Worm (Caenorhabditis elegans) whole organism, L1 larva: ENCODE results near the gene phf-33.

ENCODE experiments used
- blmp-1 ChIP-seq: fragments of 150-350 bp; optimal IDR thresholded peaks from 2 replicates; lab custom pipeline; 2014; ENCODE audit warnings: missing biosample characterization, missing genetic modification characterization
- ceh-82 ChIP-seq, 3 experiments: fragments of 150-350 bp in 1 of 3; sonication (generic microtip) in 2 of 3; optimal IDR thresholded peaks; 2 replicates each; lab custom pipeline; 2014 to 2017; ENCODE audit warnings: missing biosample characterization in 3 of 3, missing genetic modification characterization in 3 of 3
- egl-13 ChIP-seq: sonication (generic microtip); optimal IDR thresholded peaks from 2 replicates; lab custom pipeline; 2016; ENCODE audit warnings: missing genotype, missing genetic modification reagents, missing genetic modification characterization, missing compliant biosample characterization
- fkh-8 ChIP-seq: sonication (generic microtip); optimal IDR thresholded peaks from 2 replicates; lab custom pipeline; 2016; ENCODE audit warnings: mild to moderate bottlenecking, missing genetic modification characterization, missing compliant biosample characterization
- hlh-17 ChIP-seq: fragments of 200-800 bp; sonication (Bioruptor generic); optimal IDR thresholded peaks from 2 replicates; lab custom pipeline; 2018; ENCODE audit warnings: missing genetic modification characterization, mild to moderate bottlenecking, missing compliant biosample characterization, moderate library complexity, borderline replicate concordance
- mep-1 ChIP-seq: fragments of 150-350 bp; optimal IDR thresholded peaks from 2 replicates; lab custom pipeline; 2014; ENCODE audit warnings: missing biosample characterization, missing genetic modification characterization
- nhr-11 ChIP-seq: fragments of 150-350 bp; optimal IDR thresholded peaks from 2 replicates; lab custom pipeline; 2014; ENCODE audit warnings: missing biosample characterization, missing genetic modification characterization
- nhr-28 ChIP-seq: fragments of 150-350 bp; optimal IDR thresholded peaks from 2 replicates; lab custom pipeline; 2014; ENCODE audit warnings: missing biosample characterization, missing genetic modification characterization
- pqm-1 ChIP-seq: sonication (generic microtip); optimal IDR thresholded peaks from 3 replicates; lab custom pipeline; 2017; ENCODE audit warnings: missing biosample characterization, missing genetic modification characterization
- skn-1 ChIP-seq: fragments of 150-350 bp; optimal IDR thresholded peaks from 2 replicates; lab custom pipeline; 2014; ENCODE audit warnings: missing biosample characterization, missing genetic modification characterization
- unc-62 ChIP-seq: fragments of 150-350 bp; optimal IDR thresholded peaks from 2 replicates; lab custom pipeline; 2014; ENCODE audit warnings: missing biosample characterization, missing genetic modification reagents, missing genetic modification characterization
- unc-86 ChIP-seq: sonication (generic microtip); optimal IDR thresholded peaks from 2 replicates; lab custom pipeline; 2016; ENCODE audit warnings: missing genetic modification characterization, missing compliant biosample characterization
- zag-1 ChIP-seq: fragments of 150-350 bp; optimal IDR thresholded peaks from 2 replicates; lab custom pipeline; 2014; ENCODE audit warnings: missing biosample characterization, missing genetic modification characterization

DNA sequence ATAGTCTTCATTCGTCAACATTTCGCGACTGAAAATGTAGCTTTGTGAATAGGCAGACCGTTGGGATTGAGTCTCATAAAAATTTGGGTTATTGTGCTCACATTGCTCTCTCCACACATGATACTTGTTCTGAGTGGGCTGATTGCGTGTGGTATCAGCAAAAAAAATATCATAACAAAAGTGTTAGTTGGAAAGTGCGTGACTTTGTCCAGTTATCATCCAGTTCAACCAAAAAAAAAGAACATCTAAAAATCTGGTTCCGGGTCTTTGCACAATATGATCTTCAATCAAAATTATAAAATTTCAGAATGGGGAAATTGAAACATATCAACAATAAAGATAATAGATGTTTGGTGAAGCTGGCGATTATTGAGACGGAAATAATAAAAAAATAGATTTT is 21.7 kb upstream of the phf-33 start, which contains the start of gene srd-39:
- TF ChIP-seq pqm-1 (tag; lab: Kevin White, UChicago) (no peak), skn-1 (tag; lab: Kevin White, UChicago) (no peak), hlh-17 (GFP tag; lab: Kevin White, UChicago) (no peak), unc-86 (tag; lab: Kevin White, UChicago) (no peak), fkh-8 (tag; lab: Kevin White, UChicago) (no peak), mep-1 (tag; lab: Kevin White, UChicago) (no peak), nhr-11 (tag; lab: Kevin White, UChicago) (no peak), unc-62 (GFP tag; lab: Kevin White, UChicago) (no peak), blmp-1 (tag; lab: Kevin White, UChicago) (no peak), egl-13 (no peak), nhr-28 (tag; lab: Kevin White, UChicago) (no peak), zag-1 (tag; lab: Kevin White, UChicago) (no peak), ceh-82 (tag; optimal IDR thresholded peaks at IDR 0.05; lab: Kevin White, UChicago) (no peak)
